Worm (Caenorhabditis elegans) whole organism, L3 larva: ENCODE results near the gene crh-1.

Experiments
- ZK546.5 ChIP-seq: sonication (generic microtip); optimal IDR thresholded peaks from 2 replicates; lab custom pipeline; 2017; ENCODE audit warnings: missing biosample characterization, missing genetic modification characterization
- egl-27 ChIP-seq: sonication (generic microtip); optimal IDR thresholded peaks from 4 replicates; lab custom pipeline; 2017; ENCODE audit warnings: missing biosample characterization, missing genetic modification reagents, missing genetic modification characterization
- elt-2 ChIP-seq: sonication (generic microtip); optimal IDR thresholded peaks from 2 replicates; lab custom pipeline; 2016; ENCODE audit warnings: missing genetic modification reagents, mild to moderate bottlenecking, missing genetic modification characterization, missing compliant biosample characterization
- nhr-76 ChIP-seq: fragments of 150-350 bp; sonication (generic microtip); optimal IDR thresholded peaks from 5 replicates; lab custom pipeline; 2014; ENCODE audit warnings: missing biosample characterization, missing genetic modification characterization
- nhr-77 ChIP-seq: fragments of 150-350 bp; optimal IDR thresholded peaks from 2 replicates; lab custom pipeline; 2014; ENCODE audit warnings: missing biosample characterization, missing genetic modification characterization
- sea-2 ChIP-seq: fragments of 150-350 bp; sonication (generic microtip); optimal IDR thresholded peaks from 4 replicates; lab custom pipeline; 2014; ENCODE audit warnings: missing biosample characterization, missing genetic modification reagents, missing genetic modification characterization
- skn-1 ChIP-seq: fragments of 150-350 bp; optimal IDR thresholded peaks from 2 replicates; lab custom pipeline; 2014; ENCODE audit warnings: missing biosample characterization, missing genetic modification characterization

ce11 chrIII:11607870-11608269 lies 49.7 kb upstream of the crh-1 start, which contains the start of gene Y66D12A.1:
- TF ChIP-seq egl-27 (no peak), nhr-76 (tag; lab: Kevin White, UChicago) (no peak), ZK546.5 (tag; lab: Kevin White, UChicago) (no peak), elt-2 (no peak), nhr-77 (tag; lab: Kevin White, UChicago) (no peak), sea-2 (GFP tag; lab: Kevin White, UChicago) (no peak), skn-1 (no peak)
